Worm (Caenorhabditis elegans) whole organism, L1 larva: ENCODE data around the gene K12H6.12.

Experiments
- C04F5.9 ChIP-seq: sonication (generic microtip); optimal IDR thresholded peaks from 2 replicates; lab custom pipeline; 2016; ENCODE audit warnings: missing genetic modification characterization, missing compliant biosample characterization
- Y116A8C.19 ChIP-seq: sonication (generic microtip); optimal IDR thresholded peaks from 2 replicates; lab custom pipeline; 2016; ENCODE audit warnings: missing compliant biosample characterization, missing genetic modification characterization, borderline replicate concordance
- alr-1 ChIP-seq: fragments of 200-800 bp; sonication (Bioruptor generic); optimal IDR thresholded peaks from 2 replicates; lab custom pipeline; 2018; ENCODE audit warnings: borderline replicate concordance, mild to moderate bottlenecking, missing genetic modification characterization, missing compliant biosample characterization
- aly-2 ChIP-seq: fragments of 150-350 bp; optimal IDR thresholded peaks from 2 replicates; lab custom pipeline; 2014; ENCODE audit warnings: missing biosample characterization, missing genetic modification characterization
- ceh-63 ChIP-seq: fragments of 200-800 bp; sonication (Bioruptor generic); optimal IDR thresholded peaks from 2 replicates; lab custom pipeline; 2018; ENCODE audit warnings: mild to moderate bottlenecking, missing genetic modification characterization, missing compliant biosample characterization
- ceh-82 ChIP-seq, 3 experiments: fragments of 150-350 bp in 1 of 3; sonication (generic microtip) in 2 of 3; optimal IDR thresholded peaks; 2 replicates each; lab custom pipeline; 2014 to 2017; ENCODE audit warnings: missing biosample characterization in 3 of 3, missing genetic modification characterization in 3 of 3
- ceh-90 ChIP-seq: sonication (generic microtip); optimal IDR thresholded peaks from 2 replicates; lab custom pipeline; 2016; ENCODE audit warnings: missing genetic modification characterization, missing compliant biosample characterization
- dpl-1 ChIP-seq, 3 experiments: fragments of 150-350 bp in 2 of 3; sonication (generic microtip) in 1 of 3; optimal IDR thresholded peaks; 2 replicates each; lab custom pipeline; 2014 to 2017; ENCODE audit warnings: missing biosample characterization in 3 of 3, missing genetic modification characterization in 3 of 3, missing genetic modification reagents in 3 of 3
- dsc-1 ChIP-seq: sonication (generic microtip); optimal IDR thresholded peaks from 2 replicates; lab custom pipeline; 2016; ENCODE audit warnings: mild to moderate bottlenecking, missing genetic modification characterization, missing compliant biosample characterization
- efl-1 ChIP-seq, 4 experiments: fragments of 150-350 bp; optimal IDR thresholded peaks in 3 of 4; peaks in 1 of 4; 1 replicate in 1 of 4; 2 replicates in 3 of 4; lab custom pipeline; 2014; ENCODE audit warnings: missing biosample characterization in 2 of 4, missing genetic modification characterization in 2 of 4, missing genetic modification reagents in 2 of 4
- elt-3 ChIP-seq, 6 experiments: fragments of 150-350 bp in 1 of 6; sonication (generic microtip); optimal IDR thresholded peaks; 2 replicates each; lab custom pipeline; 2017 to 2018; ENCODE audit warnings: missing biosample characterization in 6 of 6, missing genetic modification characterization in 6 of 6, inconsistent platforms in 1 of 6
- fkh-10 ChIP-seq: sonication (generic microtip); optimal IDR thresholded peaks from 2 replicates; lab custom pipeline; 2017; ENCODE audit warnings: missing biosample characterization, missing genetic modification reagents, missing genetic modification characterization
- fkh-4 ChIP-seq: sonication (generic microtip); optimal IDR thresholded peaks from 2 replicates; lab custom pipeline; 2016; ENCODE audit warnings: missing compliant biosample characterization, missing genetic modification characterization, borderline replicate concordance
- fos-1 ChIP-seq: fragments of 150-350 bp; optimal IDR thresholded peaks from 2 replicates; lab custom pipeline; 2014; ENCODE audit warnings: missing biosample characterization, missing genetic modification characterization
- grh-1 ChIP-seq: fragments of 200-800 bp; sonication (Bioruptor generic); IDR thresholded peaks from 2 replicates; pipeline ENCODE4 v1.3.6; 2022; ENCODE audit warnings: missing genetic modification reagents, missing genetic modification characterization, missing compliant biosample characterization
- hpl-2 ChIP-seq: fragments of 150-350 bp; optimal IDR thresholded peaks from 2 replicates; lab custom pipeline; 2014; ENCODE audit warnings: missing biosample characterization, missing genetic modification reagents, missing genetic modification characterization
- lin-14 ChIP-seq: fragments of 200-800 bp; sonication (Bioruptor generic); optimal IDR thresholded peaks from 2 replicates; lab custom pipeline; 2018; ENCODE audit warnings: mild to moderate bottlenecking, missing genetic modification characterization, moderate library complexity, missing compliant biosample characterization
- lin-35 ChIP-seq, 2 experiments: fragments of 150-350 bp; optimal IDR thresholded peaks; 2 replicates each; lab custom pipeline; 2014; ENCODE audit warnings: missing biosample characterization in 2 of 2, missing genetic modification characterization in 2 of 2, missing genetic modification reagents in 2 of 2
- lir-3 ChIP-seq: sonication (generic microtip); optimal IDR thresholded peaks from 2 replicates; lab custom pipeline; 2016; ENCODE audit warnings: mild to moderate bottlenecking, missing genetic modification characterization, moderate library complexity, missing compliant biosample characterization; ENCODE audit not compliant: poor library complexity
- lsy-2 ChIP-seq, 2 experiments: fragments of 150-350 bp; optimal IDR thresholded peaks; 2 replicates each; lab custom pipeline; 2014; ENCODE audit warnings: missing biosample characterization in 2 of 2, missing genetic modification characterization in 2 of 2
- mdl-1 ChIP-seq, 2 experiments: fragments of 150-350 bp; optimal IDR thresholded peaks; 2 replicates each; lab custom pipeline; 2014 to 2017; ENCODE audit warnings: missing biosample characterization in 2 of 2, missing genetic modification characterization in 2 of 2, inconsistent platforms in 1 of 2
- nhr-11 ChIP-seq: fragments of 150-350 bp; optimal IDR thresholded peaks from 2 replicates; lab custom pipeline; 2014; ENCODE audit warnings: missing biosample characterization, missing genetic modification characterization
- nhr-19 ChIP-seq: fragments of 200-800 bp; sonication (Bioruptor generic); conservative IDR thresholded peaks from 2 replicates; pipeline ENCODE4 v1.3.6; 2022; ENCODE audit warnings: missing genetic modification characterization, missing compliant biosample characterization
- nhr-237 ChIP-seq: fragments of 150-350 bp; optimal IDR thresholded peaks from 2 replicates; lab custom pipeline; 2014; ENCODE audit warnings: missing biosample characterization, missing genetic modification characterization
- nhr-28 ChIP-seq: fragments of 150-350 bp; optimal IDR thresholded peaks from 2 replicates; lab custom pipeline; 2014; ENCODE audit warnings: missing biosample characterization, missing genetic modification characterization
- nhr-47 ChIP-seq: sonication (generic microtip); optimal IDR thresholded peaks from 2 replicates; lab custom pipeline; 2016; ENCODE audit warnings: mild to moderate bottlenecking, missing genetic modification characterization, moderate library complexity, missing compliant biosample characterization
- nhr-71 ChIP-seq: sonication (generic microtip); optimal IDR thresholded peaks from 2 replicates; lab custom pipeline; 2016; ENCODE audit warnings: mild to moderate bottlenecking, missing genetic modification characterization, moderate library complexity, missing compliant biosample characterization
- nhr-76 ChIP-seq: sonication (generic microtip); optimal IDR thresholded peaks from 2 replicates; lab custom pipeline; 2017; ENCODE audit warnings: missing biosample characterization, missing genetic modification characterization
- nhr-85 ChIP-seq: sonication (generic microtip); peaks from one replicate; lab custom pipeline; 2016; ENCODE audit warnings: missing genetic modification characterization, inconsistent platforms, missing compliant biosample characterization
- pag-3 ChIP-seq: sonication (generic microtip); optimal IDR thresholded peaks from 2 replicates; lab custom pipeline; 2017; ENCODE audit warnings: missing genetic modification characterization, mild to moderate bottlenecking, missing compliant biosample characterization, antibody characterized with exemption, borderline replicate concordance; ENCODE audit not compliant: insufficient read depth
- snu-23 ChIP-seq: sonication (generic microtip); optimal IDR thresholded peaks from 2 replicates; lab custom pipeline; 2016; ENCODE audit warnings: missing genetic modification characterization, missing compliant biosample characterization
- swsn-7 ChIP-seq: sonication (generic microtip); optimal IDR thresholded peaks from 2 replicates; lab custom pipeline; 2016; ENCODE audit warnings: missing genetic modification characterization, missing compliant biosample characterization
- tlp-1 ChIP-seq: fragments of 150-350 bp; optimal IDR thresholded peaks from 2 replicates; lab custom pipeline; 2014; ENCODE audit warnings: missing biosample characterization, missing genetic modification characterization
- unc-130 ChIP-seq: fragments of 150-350 bp; optimal IDR thresholded peaks from 2 replicates; lab custom pipeline; 2017; ENCODE audit warnings: missing biosample characterization, missing genetic modification characterization, inconsistent platforms
- unc-62 ChIP-seq: fragments of 150-350 bp; optimal IDR thresholded peaks from 2 replicates; lab custom pipeline; 2014; ENCODE audit warnings: missing biosample characterization, missing genetic modification reagents, missing genetic modification characterization
- unc-86 ChIP-seq: sonication (generic microtip); optimal IDR thresholded peaks from 2 replicates; lab custom pipeline; 2016; ENCODE audit warnings: missing genetic modification characterization, missing compliant biosample characterization
- ztf-11 ChIP-seq, 2 experiments: sonication (generic microtip); optimal IDR thresholded peaks; 2 replicates each; lab custom pipeline; 2016 to 2017; ENCODE audit warnings: missing genetic modification characterization in 2 of 2, missing biosample characterization in 1 of 2, missing compliant biosample characterization in 1 of 2
- ztf-4 ChIP-seq: fragments of 150-350 bp; optimal IDR thresholded peaks from 2 replicates; lab custom pipeline; 2014; ENCODE audit warnings: missing biosample characterization, missing genetic modification characterization

The K12H6.12 gene

ce11 chrII:2773534-2773933, 34.4 kb upstream of the K12H6.12 start, which contains the start of gene sdz-9:
Gene sdz-9, minus strand, starts transcription at chrII:2773634.
- TF ChIP-seq dpl-1 (GFP tag; optimal IDR thresholded peaks at IDR 0.05; lab: Kevin White, UChicago) (no peak), nhr-19 (GFP tag; lab: Robert Waterston, UW) (no peak), grh-1 (GFP tag; lab: Robert Waterston, UW) (no peak), snu-23 (GFP tag; lab: Kevin White, UChicago) (no peak), fkh-4 (tag; lab: Kevin White, UChicago) (no peak), ztf-11 (tag; optimal IDR thresholded peaks at IDR 0.05; lab: Kevin White, UChicago) (no peak), lir-3 (tag; lab: Kevin White, UChicago) (no peak), tlp-1 (no peak), pag-3 (tag; lab: Kevin White, UChicago) (no peak), unc-62 (GFP tag; lab: Kevin White, UChicago) (no peak)

- TF ChIP-seq Y116A8C.19 (tag; lab: Kevin White, UChicago) = no peak
- TF ChIP-seq dsc-1 (tag; lab: Kevin White, UChicago) = no peak
- no peak for TF ChIP-seq lin-14 (GFP tag; lab: Kevin White, UChicago)
- TF ChIP-seq swsn-7 = no peak
- TF ChIP-seq dpl-1 (GFP tag; optimal IDR thresholded peaks at IDR 0.05; lab: Kevin White, UChicago) = no peak
Observed at ce11 chrII:2774904-2775303, 33.1 kb upstream of the K12H6.12 start, which contains the start of gene fbxb-111. Gene fbxb-111, minus strand, starts transcription at chrII:2775004.

ce11 chrII:2777846-2778245, 30.1 kb upstream of the K12H6.12 start, which contains the start of gene F08D12.4:
Gene F08D12.4, plus strand, starts transcription at chrII:2778146.
- TF ChIP-seq mdl-1 (tag; optimal IDR thresholded peaks at IDR 0.05; lab: Kevin White, UChicago) (no peak), nhr-11 (no peak), Y116A8C.19 (tag; lab: Kevin White, UChicago) (no peak), elt-3 (tag; optimal IDR thresholded peaks at IDR 0.05; lab: Kevin White, UChicago) (no peak), ztf-11 (tag; optimal IDR thresholded peaks at IDR 0.05; lab: Kevin White, UChicago) (no peak)

ce11 chrII:2779253-2779652, 28.7 kb upstream of the K12H6.12 start, which contains the start of gene F08D12.3:
Gene F08D12.3, plus strand, starts transcription at chrII:2779553.
- TF ChIP-seq fos-1 (tag; lab: Kevin White, UChicago) = no peak
- no peak for TF ChIP-seq unc-86 (tag; lab: Kevin White, UChicago)
- no peak for TF ChIP-seq nhr-237
- no peak for TF ChIP-seq alr-1 (tag; lab: Kevin White, UChicago)
- TF ChIP-seq dsc-1 (tag; lab: Kevin White, UChicago) = no peak
- no peak for TF ChIP-seq ceh-63 (GFP tag; lab: Kevin White, UChicago)
- TF ChIP-seq ceh-90 (tag; lab: Kevin White, UChicago) = no peak
- TF ChIP-seq nhr-85 (tag; lab: Kevin White, UChicago) = no peak
- TF ChIP-seq efl-1 (optimal IDR thresholded peaks at IDR 0.05; lab: Kevin White, UChicago) = no peak
- no peak for TF ChIP-seq efl-1 (GFP tag; optimal IDR thresholded peaks at IDR 0.05 in 1 of 2; lab: Kevin White, UChicago)
- no peak for TF ChIP-seq tlp-1
- TF ChIP-seq nhr-19 (GFP tag; lab: Robert Waterston, UW) = no peak
- no peak for TF ChIP-seq fkh-4 (tag; lab: Kevin White, UChicago)
- TF ChIP-seq ztf-4 (tag; lab: Kevin White, UChicago) = no peak
- no peak for TF ChIP-seq ceh-82 (tag; optimal IDR thresholded peaks at IDR 0.05; lab: Kevin White, UChicago)
- TF ChIP-seq fkh-10 (GFP tag; lab: Kevin White, UChicago) = no peak
- no peak for TF ChIP-seq nhr-76 (tag; lab: Kevin White, UChicago)
- TF ChIP-seq C04F5.9 (tag; lab: Kevin White, UChicago) = no peak
- no peak for TF ChIP-seq unc-130 (tag; lab: Kevin White, UChicago)

ce11 chrII:2780804-2781203, 27.2 kb upstream of the K12H6.12 start:
- TF ChIP-seq nhr-28 (tag; lab: Kevin White, UChicago) (no peak), hpl-2 (GFP tag; lab: Kevin White, UChicago) (no peak), nhr-71 (no peak), lsy-2 (tag; optimal IDR thresholded peaks at IDR 0.05; lab: Kevin White, UChicago) (no peak), nhr-47 (tag; lab: Kevin White, UChicago) (no peak), unc-86 (tag; lab: Kevin White, UChicago) (no peak), elt-3 (tag; optimal IDR thresholded peaks at IDR 0.05; lab: Kevin White, UChicago) (no peak), ceh-82 (tag; optimal IDR thresholded peaks at IDR 0.05; lab: Kevin White, UChicago) (no peak), fkh-4 (tag; lab: Kevin White, UChicago) (no peak), swsn-7 (no peak), aly-2 (no peak), lin-35 (GFP tag; optimal IDR thresholded peaks at IDR 0.05; lab: Kevin White, UChicago) (no peak), pag-3 (tag; lab: Kevin White, UChicago) (no peak), tlp-1 (no peak)
- TF ChIP-seq, all 84 proteins: peak for 0
